Fruit fly (Drosophila melanogaster) whole organism, adult: ENCODE results near the gene CG18577.
A peak's percentile ranks its signal among the peaks of the same experiment; 100 is the strongest.

Source experiments
- CG11617 ChIP-seq: fragments of 200-800 bp; sonication (Bioruptor generic); optimal IDR thresholded peaks from 2 replicates; lab custom pipeline; 2017; ENCODE audit warnings: mild to moderate bottlenecking, missing biosample characterization, missing genetic modification reagents, missing genetic modification characterization
- CG14711 ChIP-seq: fragments of 200-800 bp; sonication (Bioruptor generic); optimal IDR thresholded peaks from 2 replicates; lab custom pipeline; 2018; ENCODE audit warnings: missing biosample characterization, mild to moderate bottlenecking, missing genetic modification characterization, moderate library complexity
- CG1620 ChIP-seq: fragments of 200-800 bp; sonication (Bioruptor generic); optimal IDR thresholded peaks from 2 replicates; lab custom pipeline; 2016; ENCODE audit warnings: missing biosample characterization, missing genetic modification characterization
- Hr96 ChIP-seq: fragments of 200-800 bp; sonication (Bioruptor generic); optimal IDR thresholded peaks from 2 replicates; lab custom pipeline; 2016; ENCODE audit warnings: missing biosample characterization, missing genetic modification characterization
- bab1 ChIP-seq: fragments of 200-800 bp; sonication (Bioruptor generic); optimal IDR thresholded peaks from 3 replicates; lab custom pipeline; 2019; ENCODE audit warnings: missing biosample characterization, mild to moderate bottlenecking, missing genetic modification characterization, moderate library complexity
- kay ChIP-seq: fragments of 200-800 bp; sonication (Bioruptor generic); peaks from one replicate; lab custom pipeline; 2016; ENCODE audit warnings: missing biosample characterization, missing genetic modification characterization, borderline replicate concordance

DNA sequence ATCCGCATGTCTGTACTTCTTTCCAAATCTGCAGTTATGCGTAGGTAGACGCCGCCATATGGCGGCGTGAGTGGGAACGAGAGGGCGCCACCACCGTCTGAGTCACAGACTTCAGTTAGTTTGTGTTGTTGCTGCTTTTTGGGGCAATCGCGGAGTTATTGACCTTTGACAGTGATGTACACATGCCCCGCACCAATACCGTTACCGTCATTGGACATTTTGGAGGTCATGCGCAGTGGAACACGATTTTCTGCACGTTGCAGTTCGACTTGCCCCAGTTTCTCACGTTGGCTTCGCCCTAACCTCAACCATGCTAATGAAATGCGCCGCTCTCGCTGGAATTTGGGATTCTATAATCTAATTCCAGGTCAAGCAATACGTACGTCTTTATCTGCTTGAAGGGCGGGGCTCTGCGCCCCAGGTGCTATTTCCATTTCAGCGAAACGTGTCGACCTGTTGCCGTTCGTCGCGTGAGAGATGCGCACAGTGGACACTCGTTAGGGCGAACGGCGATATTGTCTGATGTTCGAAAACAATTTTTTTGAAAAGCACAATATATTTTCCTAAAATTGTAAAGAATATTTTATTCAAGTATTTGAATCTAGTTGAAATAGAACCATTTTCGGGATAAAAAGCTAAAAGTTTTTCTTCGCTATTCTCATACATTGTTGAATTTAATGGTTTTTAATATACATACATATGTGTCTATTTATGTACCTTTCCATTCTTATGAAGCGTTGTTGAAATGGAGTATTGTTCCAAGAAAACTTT lies 15.6 kb downstream of the CG18577 start:
- TF ChIP-seq CG11617 (peak; percentile 69), Hr96 (GFP tag; lab: Kevin White, UChicago) (peak; percentile 67), bab1 (GFP tag; lab: Kevin White, UChicago) (peak; percentile 55), CG14711 (tag; lab: Kevin White, UChicago) (peak; percentile 62), kay (no peak), CG1620 (peak; percentile 61)
